Fruit fly (Drosophila melanogaster) ovary, adult (tissue): ENCODE data around the gene CG14667.

ENCODE experiments used
- CG17801 ChIP-seq: fragments of 200-800 bp; optimal IDR thresholded peaks from 2 replicates; lab custom pipeline; 2019; ENCODE audit warnings: missing biosample characterization, mild to moderate bottlenecking, missing genetic modification characterization, moderate library complexity; ENCODE audit not compliant: partially characterized antibody

CG14667 gene

dm6 chr3R:5412306-5412705, 37.5 kb downstream of the CG14667 start, which contains the start of gene Orco:
TSS of gene Orco (minus strand) at chr3R:5412406.
- TF ChIP-seq CG17801 (GFP tag; lab: Kevin White, UChicago): no peak

dm6 chr3R:5412987-5413386, 38.2 kb downstream of the CG14667 start:
- no peak for TF ChIP-seq CG17801 (GFP tag; lab: Kevin White, UChicago)

dm6 chr3R:5414147-5414748, 39.4 kb downstream of the CG14667 start, which contains the start of gene CG14669:
TSS of gene CG14669 (plus strand) at chr3R:5414527.
- no peak for TF ChIP-seq CG17801 (GFP tag; lab: Kevin White, UChicago)

dm6 chr3R:5420454-5420853, 45.6 kb downstream of the CG14667 start:
- no peak for TF ChIP-seq CG17801 (GFP tag; lab: Kevin White, UChicago)

- TF ChIP-seq CG17801 (GFP tag; lab: Kevin White, UChicago): no peak
Measured at dm6 chr3R:5422123-5422522, 47.3 kb downstream of the CG14667 start.
